Worm (Caenorhabditis elegans) whole organism, L3 larva: ENCODE results near the gene C05D11.8.

Source experiments
- aly-2 ChIP-seq: fragments of 150-350 bp; optimal IDR thresholded peaks from 2 replicates; lab custom pipeline; 2014; ENCODE audit warnings: missing biosample characterization, missing genetic modification characterization
- elt-1 ChIP-seq: fragments of 150-350 bp; optimal IDR thresholded peaks from 2 replicates; lab custom pipeline; 2014; ENCODE audit warnings: missing biosample characterization, missing genetic modification characterization
- mdl-1 ChIP-seq: fragments of 150-350 bp; optimal IDR thresholded peaks from 2 replicates; lab custom pipeline; 2014; ENCODE audit warnings: missing biosample characterization, missing genetic modification characterization
- nhr-237 ChIP-seq: fragments of 150-350 bp; optimal IDR thresholded peaks from 2 replicates; lab custom pipeline; 2014; ENCODE audit warnings: missing biosample characterization, missing genetic modification characterization
- nhr-67 ChIP-seq: fragments of 150-350 bp; optimal IDR thresholded peaks from 2 replicates; lab custom pipeline; 2014; ENCODE audit warnings: missing biosample characterization, missing genetic modification characterization
- zag-1 ChIP-seq: fragments of 150-350 bp; optimal IDR thresholded peaks from 2 replicates; lab custom pipeline; 2014; ENCODE audit warnings: missing biosample characterization, missing genetic modification characterization
- ztf-11 ChIP-seq: fragments of 150-350 bp; optimal IDR thresholded peaks from 2 replicates; lab custom pipeline; 2014; ENCODE audit warnings: missing biosample characterization, missing genetic modification characterization
- ztf-4 ChIP-seq: fragments of 150-350 bp; optimal IDR thresholded peaks from 2 replicates; lab custom pipeline; 2014; ENCODE audit warnings: missing biosample characterization, missing genetic modification characterization

DNA sequence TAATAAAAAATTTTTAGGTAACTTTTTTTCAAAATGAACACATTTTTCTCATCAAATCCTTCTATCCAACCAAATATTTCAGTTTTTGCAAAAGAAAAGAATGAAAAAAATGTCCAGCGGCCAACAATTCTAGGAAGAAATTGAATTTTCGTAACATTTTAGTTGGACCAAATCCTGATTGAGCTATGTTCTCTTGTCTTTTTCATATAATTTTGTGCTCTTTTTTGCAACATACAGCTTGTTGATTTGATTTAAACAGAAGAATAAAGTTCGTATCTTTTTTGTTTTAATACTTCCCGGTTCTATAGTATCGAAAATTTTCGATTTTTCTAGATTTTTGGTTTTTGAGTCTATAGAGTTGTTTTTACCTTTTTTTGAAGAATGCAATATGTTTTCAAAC lies 27.7 kb downstream of the C05D11.8 start:
- no peak for TF ChIP-seq nhr-67 (tag; lab: Kevin White, UChicago)
- TF ChIP-seq ztf-11 (tag; lab: Kevin White, UChicago) = no peak
- no peak for TF ChIP-seq ztf-4
- no peak for TF ChIP-seq mdl-1 (tag; lab: Kevin White, UChicago)
- TF ChIP-seq elt-1 (tag; lab: Kevin White, UChicago) = no peak
- no peak for TF ChIP-seq zag-1 (tag; lab: Kevin White, UChicago)
- no peak for TF ChIP-seq nhr-237 (tag; lab: Kevin White, UChicago)
- no peak for TF ChIP-seq aly-2
